Worm (Caenorhabditis elegans): Measurements from ENCODE around the gene prp-19.

ce11 chrIII:5210269-5210668 lies 38.4 kb upstream of the prp-19 start:
- no peak for TF ChIP-seq nhr-11 (tag; optimal IDR thresholded peaks at IDR 0.05)
- TF ChIP-seq nfya-1 (tag; optimal IDR thresholded peaks at IDR 0.05): no peak
- no peak for TF ChIP-seq ama-1 (optimal IDR thresholded peaks at IDR 0.05)
- no peak for TF ChIP-seq fkh-10 (GFP tag; optimal IDR thresholded peaks at IDR 0.05)
- no peak for TF ChIP-seq unc-42 (tag; optimal IDR thresholded peaks at IDR 0.05)
- no peak for TF ChIP-seq ceh-9 (tag; optimal IDR thresholded peaks at IDR 0.05)
- no peak for TF ChIP-seq pros-1 (tag; optimal IDR thresholded peaks at IDR 0.05)
- no peak for TF ChIP-seq lin-11 (tag; optimal IDR thresholded peaks at IDR 0.05)
- TF ChIP-seq pqm-1 (tag; optimal IDR thresholded peaks at IDR 0.05): no peak

All from whole organism, late embryonic.